Fruit fly (Drosophila melanogaster) whole organism, embryonic: ENCODE data around the gene vvl.
A peak's percentile ranks its signal among the peaks of the same experiment; 100 is the strongest.

Source experiments
- CG11093 ChIP-seq: fragments of 200-800 bp; sonication (Bioruptor generic); IDR thresholded peaks from 3 replicates; pipeline ENCODE4 v1.3.6; 2022; ENCODE audit warnings: missing biosample characterization, missing genetic modification characterization
- CG12236 ChIP-seq: fragments of 200-800 bp; sonication (Bioruptor generic); optimal IDR thresholded peaks from 2 replicates; lab custom pipeline; 2016; ENCODE audit warnings: missing biosample characterization, missing genetic modification characterization
- CG12659 ChIP-seq: fragments of 200-800 bp; sonication (Bioruptor generic); optimal IDR thresholded peaks from 3 replicates; lab custom pipeline; 2017; ENCODE audit warnings: mild to moderate bottlenecking, missing biosample characterization, missing genetic modification reagents, missing genetic modification characterization
- CG15073 ChIP-seq: fragments of 200-800 bp; sonication (Bioruptor generic); optimal IDR thresholded peaks from 2 replicates; lab custom pipeline; 2016; ENCODE audit warnings: missing biosample characterization, missing genetic modification characterization
- CG1529 ChIP-seq: fragments of 200-800 bp; sonication (Bioruptor generic); optimal IDR thresholded peaks from 3 replicates; lab custom pipeline; 2018; ENCODE audit warnings: missing biosample characterization, missing genetic modification characterization
- CG1602 ChIP-seq: fragments of 200-800 bp; sonication (Bioruptor generic); optimal IDR thresholded peaks from 3 replicates; lab custom pipeline; 2016; ENCODE audit warnings: missing biosample characterization, missing genetic modification characterization
- CG16813 ChIP-seq: fragments of 200-800 bp; sonication (Bioruptor generic); IDR thresholded peaks from 3 replicates; pipeline ENCODE4 v1.3.6; 2022; ENCODE audit warnings: missing biosample characterization, missing genetic modification characterization; ENCODE audit not compliant: partially characterized antibody
- CG16863 ChIP-seq: fragments of 200-800 bp; sonication (Bioruptor generic); optimal IDR thresholded peaks from 3 replicates; lab custom pipeline; 2016; ENCODE audit warnings: missing biosample characterization, missing genetic modification characterization
- CG17802 ChIP-seq: fragments of 200-800 bp; sonication (Bioruptor generic); optimal IDR thresholded peaks from 2 replicates; lab custom pipeline; 2018; ENCODE audit warnings: missing biosample characterization, mild to moderate bottlenecking, missing genetic modification characterization, moderate library complexity
- CG18011 ChIP-seq: fragments of 200-800 bp; sonication (Bioruptor generic); optimal IDR thresholded peaks from 2 replicates; lab custom pipeline; 2017; ENCODE audit warnings: missing biosample characterization, missing genetic modification characterization, mild to moderate bottlenecking, moderate library complexity, missing genotype
- CG2712 ChIP-seq: fragments of 200-800 bp; optimal IDR thresholded peaks from 3 replicates; lab custom pipeline; 2019; ENCODE audit warnings: missing biosample characterization, mild to moderate bottlenecking, missing genetic modification characterization, moderate library complexity
- CG31365 ChIP-seq: fragments of 200-800 bp; sonication (Bioruptor generic); optimal IDR thresholded peaks from 2 replicates; lab custom pipeline; 2018; ENCODE audit warnings: missing biosample characterization, mild to moderate bottlenecking, missing genetic modification characterization
- CG32772 ChIP-seq: fragments of 200-800 bp; sonication (Bioruptor generic); IDR thresholded peaks from 2 replicates; pipeline ENCODE4 v1.3.6; 2022; ENCODE audit warnings: missing biosample characterization, missing genetic modification characterization
- CG3281 ChIP-seq: fragments of 200-800 bp; sonication (Bioruptor generic); optimal IDR thresholded peaks from 3 replicates; lab custom pipeline; 2017; ENCODE audit warnings: missing biosample characterization, mild to moderate bottlenecking, missing genetic modification characterization
- CG4360 ChIP-seq: fragments of 200-800 bp; sonication (Bioruptor generic); IDR thresholded peaks from 2 replicates; pipeline ENCODE4 v1.3.6; 2022; ENCODE audit warnings: missing biosample characterization, missing genetic modification characterization
- CG4730 ChIP-seq: fragments of 200-800 bp; sonication (Bioruptor generic); IDR thresholded peaks from 2 replicates; pipeline ENCODE4 v1.3.6; 2022; ENCODE audit warnings: missing biosample characterization, missing genetic modification characterization
- CG4854 ChIP-seq: fragments of 200-800 bp; sonication (Bioruptor generic); optimal IDR thresholded peaks from 2 replicates; lab custom pipeline; 2016; ENCODE audit warnings: missing biosample characterization, missing genetic modification characterization, inconsistent platforms
- CG6791 ChIP-seq: fragments of 200-800 bp; sonication (Bioruptor generic); IDR thresholded peaks from 3 replicates; pipeline ENCODE4 v1.3.6; 2022; ENCODE audit warnings: missing biosample characterization, missing genetic modification characterization; ENCODE audit not compliant: partially characterized antibody
- CG7556 ChIP-seq: fragments of 200-800 bp; sonication (Bioruptor generic); optimal IDR thresholded peaks from 2 replicates; lab custom pipeline; 2017; ENCODE audit warnings: missing biosample characterization, mild to moderate bottlenecking, missing genetic modification characterization
- CG7839 ChIP-seq: fragments of 200-800 bp; sonication (Bioruptor generic); optimal IDR thresholded peaks from 3 replicates; lab custom pipeline; 2018; ENCODE audit warnings: missing biosample characterization, mild to moderate bottlenecking, missing genetic modification characterization, moderate library complexity
- CG7963 ChIP-seq: fragments of 200-800 bp; sonication (Bioruptor generic); IDR thresholded peaks from 3 replicates; pipeline ENCODE4 v1.3.6; 2022; ENCODE audit warnings: missing biosample characterization, missing genetic modification characterization; ENCODE audit not compliant: partially characterized antibody
- CG8388 ChIP-seq: fragments of 200-800 bp; sonication (Bioruptor generic); optimal IDR thresholded peaks from 2 replicates; lab custom pipeline; 2019; ENCODE audit warnings: missing biosample characterization, mild to moderate bottlenecking, missing genetic modification characterization, moderate library complexity
- CG9437 ChIP-seq: fragments of 200-800 bp; sonication (Bioruptor generic); optimal IDR thresholded peaks from 2 replicates; lab custom pipeline; 2018; ENCODE audit warnings: missing biosample characterization, mild to moderate bottlenecking, missing genetic modification characterization
- Dfd ChIP-seq, 2 experiments: fragments of >200 bp; optimal IDR thresholded peaks; 2 replicates each; lab custom pipeline; 2017; ENCODE audit warnings: missing biosample characterization in 2 of 2, missing genetic modification characterization in 2 of 2
- Dll ChIP-seq: fragments of 200-800 bp; sonication (Bioruptor generic); IDR thresholded peaks from 4 replicates; pipeline ENCODE4 v1.3.6; 2022; ENCODE audit warnings: missing biosample characterization, missing genetic modification characterization; ENCODE audit not compliant: partially characterized antibody
- Ets97D ChIP-seq: fragments of 200-800 bp; sonication (Bioruptor generic); optimal IDR thresholded peaks from 3 replicates; lab custom pipeline; 2016; ENCODE audit warnings: missing biosample characterization, missing genetic modification characterization
- Hr39 ChIP-seq: fragments of >200 bp; optimal IDR thresholded peaks from 2 replicates; lab custom pipeline; 2017
- MESR4 ChIP-seq: fragments of 200-800 bp; sonication (Bioruptor generic); optimal IDR thresholded peaks from 2 replicates; lab custom pipeline; 2018; ENCODE audit warnings: missing biosample characterization, mild to moderate bottlenecking, missing genetic modification characterization, moderate library complexity
- Mes4 ChIP-seq: fragments of 200-800 bp; sonication (Bioruptor generic); optimal IDR thresholded peaks from 2 replicates; lab custom pipeline; 2016; ENCODE audit warnings: missing biosample characterization, missing genetic modification characterization
- Sox100B ChIP-seq: fragments of 200-800 bp; sonication (Bioruptor generic); optimal IDR thresholded peaks from 3 replicates; lab custom pipeline; 2018; ENCODE audit warnings: missing biosample characterization, mild to moderate bottlenecking, missing genetic modification characterization
- cg ChIP-seq: fragments of 200-800 bp; sonication (Bioruptor generic); optimal IDR thresholded peaks from 3 replicates; lab custom pipeline; 2019; ENCODE audit warnings: missing biosample characterization, mild to moderate bottlenecking, missing genetic modification characterization, moderate library complexity
- croc ChIP-seq: fragments of 200-800 bp; sonication (Bioruptor generic); conservative IDR thresholded peaks from 3 replicates; pipeline ENCODE4 v1.3.6; 2022; ENCODE audit warnings: missing biosample characterization, missing genetic modification characterization
- ewg ChIP-seq: fragments of 200-800 bp; sonication (Bioruptor generic); optimal IDR thresholded peaks from 3 replicates; lab custom pipeline; 2017; ENCODE audit warnings: mild to moderate bottlenecking, missing biosample characterization, missing genetic modification reagents, missing genetic modification characterization
- fd96Cb ChIP-seq: fragments of 200-800 bp; sonication (Bioruptor generic); optimal IDR thresholded peaks from 2 replicates; lab custom pipeline; 2018; ENCODE audit warnings: missing biosample characterization, mild to moderate bottlenecking, missing genetic modification characterization, moderate library complexity
- ken ChIP-seq: fragments of 200-800 bp; sonication (Bioruptor generic); IDR thresholded peaks from 3 replicates; pipeline ENCODE4 v1.3.6; 2022; ENCODE audit warnings: missing biosample characterization, missing genetic modification characterization
- lbe ChIP-seq: fragments of 200-800 bp; sonication (Bioruptor generic); optimal IDR thresholded peaks from 2 replicates; lab custom pipeline; 2016; ENCODE audit warnings: missing biosample characterization, mild to moderate bottlenecking, missing genetic modification characterization
- maf-S ChIP-seq: fragments of 200-800 bp; sonication (Bioruptor generic); optimal IDR thresholded peaks from 2 replicates; lab custom pipeline; 2016; ENCODE audit warnings: missing biosample characterization, missing genetic modification characterization
- prd ChIP-seq, 3 experiments: fragments of >200 bp in 2 of 3; fragments of 200-800 bp in 1 of 3; sonication (Bioruptor generic) in 1 of 3; optimal IDR thresholded peaks in 2 of 3; IDR thresholded peaks in 1 of 3; 2 replicates in 2 of 3; 3 replicates in 1 of 3; pipeline versions ENCODE4 v1.3.6 to Lab custom; 2017 to 2022; ENCODE audit warnings: missing biosample characterization in 1 of 3, missing genetic modification characterization in 1 of 3
- ssp ChIP-seq: fragments of 200-800 bp; sonication (Bioruptor generic); IDR thresholded peaks from 2 replicates; pipeline ENCODE4 v1.3.6; 2022; ENCODE audit warnings: missing biosample characterization, missing genetic modification characterization

The vvl gene

DNA sequence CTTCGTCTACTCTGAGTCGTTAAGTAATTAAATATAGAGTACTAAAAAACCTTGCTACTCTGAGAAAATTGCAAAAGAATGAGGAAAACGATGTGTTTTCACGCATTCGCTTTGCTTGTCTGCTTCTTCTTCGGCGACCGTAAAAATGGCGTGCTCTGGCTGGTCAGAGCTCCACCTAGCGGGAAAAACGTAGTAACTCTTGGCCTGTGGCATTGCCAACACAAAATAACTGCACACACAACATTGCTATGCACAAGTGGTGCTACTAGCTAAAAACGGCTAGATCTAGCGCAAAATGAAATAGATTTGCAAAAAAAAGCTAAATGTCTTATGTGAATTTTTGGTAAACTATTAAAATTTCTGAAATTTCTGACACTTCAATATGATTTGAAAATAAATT lies 42.8 kb upstream of the vvl start (continued):
- peak; percentile 12 for TF ChIP-seq CG9437 (GFP tag; lab: Kevin White, UChicago)
- peak; percentile 72 for TF ChIP-seq MESR4 (GFP tag; lab: Kevin White, UChicago)
- TF ChIP-seq Hr39, result no peak
- TF ChIP-seq Dll (GFP tag; lab: Robert Waterston, UW), result no peak
- no peak for TF ChIP-seq CG17802 (tag; lab: Kevin White, UChicago)
- TF ChIP-seq CG4730, result no peak
- peak; percentile 5 for TF ChIP-seq cg (GFP tag; lab: Kevin White, UChicago)
- no peak for TF ChIP-seq CG7556
- no peak for TF ChIP-seq CG11093 (GFP tag; lab: Robert Waterston, UW)
- TF ChIP-seq CG15073 (GFP tag; lab: Kevin White, UChicago), result no peak
- peak; percentile 18 for TF ChIP-seq CG8388
- no peak for TF ChIP-seq CG18011
- peak; percentile 4 for TF ChIP-seq CG1602 (GFP tag; lab: Kevin White, UChicago)
- TF ChIP-seq CG16813 (GFP tag; lab: Robert Waterston, UW), result peak; percentile 29; the same call in 1 of the 3 replicates
- TF ChIP-seq CG2712 (tag; lab: Kevin White, UChicago), result peak; percentile 66
- TF ChIP-seq Mes4 (GFP tag; lab: Kevin White, UChicago), result no peak
- peak; percentile 71; the same call in 2 of the 3 replicates for TF ChIP-seq ken (GFP tag; lab: Robert Waterston, UW)
- TF ChIP-seq prd (optimal IDR thresholded peaks at IDR 0.05; lab: Kevin White, UChicago), result no peak
- TF ChIP-seq prd (GFP tag; IDR thresholded peaks at IDR 0.05; lab: Robert Waterston, UW), result peak; percentile 69; the same call in 2 of the 3 replicates
- peak; percentile 3 for TF ChIP-seq Sox100B (GFP tag; lab: Kevin White, UChicago)
- no peak; the same call in 1 of the 2 replicates for TF ChIP-seq CG32772
- TF ChIP-seq CG3281 (GFP tag; lab: Kevin White, UChicago), result peak; percentile 6
- peak; percentile 12 for TF ChIP-seq CG4854 (GFP tag; lab: Kevin White, UChicago)
- no peak for TF ChIP-seq CG12236 (GFP tag; lab: Kevin White, UChicago)
- TF ChIP-seq lbe (GFP tag; lab: Kevin White, UChicago), result no peak
- TF ChIP-seq Ets97D (GFP tag; lab: Kevin White, UChicago), result peak; percentile 59
- TF ChIP-seq fd96Cb, result peak; percentile 17
- TF ChIP-seq CG31365, result peak; percentile 32
- no peak for TF ChIP-seq CG1529
- TF ChIP-seq CG7839 (tag; lab: Kevin White, UChicago), result peak; percentile 48
- TF ChIP-seq ssp (GFP tag; lab: Robert Waterston, UW), result peak; percentile 41; the same call in 1 of the 2 replicates
- no peak for TF ChIP-seq croc (GFP tag; lab: Robert Waterston, UW)
- TF ChIP-seq CG12659, result peak; percentile 84
- peak; percentile 66 for TF ChIP-seq ewg (GFP tag; lab: Kevin White, UChicago)
- no peak for TF ChIP-seq maf-S
- TF ChIP-seq CG7963 (GFP tag; lab: Robert Waterston, UW), result no peak

- TF ChIP-seq CG16863 (GFP tag; lab: Kevin White, UChicago), result no peak
- peak in 1 of 2 experiments; percentile 93 for TF ChIP-seq Dfd (GFP tag; optimal IDR thresholded peaks at IDR 0.05; lab: Kevin White, UChicago)
- 0 out of 3 replicates have a peak, but pooled peaks have one; percentile 7 for TF ChIP-seq CG6791 (GFP tag; lab: Robert Waterston, UW)
- peak; percentile 46; the same call in 1 of the 2 replicates for TF ChIP-seq CG4360
Observed at dm6 chr3L:6750835-6751234, 39.1 kb upstream of the vvl start.
